Worm (Caenorhabditis elegans) whole organism, dauer: ENCODE data around the gene pas-7.

Experiments
- unc-62 ChIP-seq: sonication (generic microtip); optimal IDR thresholded peaks from 2 replicates; lab custom pipeline; 2017; ENCODE audit warnings: missing biosample characterization, missing genetic modification reagents, missing genetic modification characterization

Gene pas-7

DNA sequence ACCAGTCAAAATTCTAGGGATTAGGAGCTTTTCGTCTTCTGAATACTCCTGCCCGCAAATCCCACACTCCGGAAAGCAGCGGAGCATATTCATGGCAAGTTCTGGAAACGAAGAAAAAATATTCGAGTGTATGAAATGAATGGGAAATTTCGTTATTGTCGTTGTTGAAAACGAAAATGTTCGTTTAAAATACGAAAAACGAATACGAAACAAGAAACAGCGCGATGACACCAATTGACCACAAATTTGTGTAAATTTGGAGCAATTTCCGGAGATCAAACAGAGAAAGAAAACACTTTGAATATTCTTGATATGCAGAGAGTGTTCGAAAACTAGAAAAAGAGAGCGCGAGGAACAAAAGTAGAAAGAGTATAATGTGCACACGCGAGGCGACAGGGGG is 6.0 kb upstream of the pas-7 start, which contains the start of gene ZK945.4:
Gene ZK945.4, minus strand, starts transcription at position 101 of the 400 bp plus-strand sequence.
- TF ChIP-seq unc-62 (GFP tag; lab: Kevin White, UChicago) = no peak

DNA sequence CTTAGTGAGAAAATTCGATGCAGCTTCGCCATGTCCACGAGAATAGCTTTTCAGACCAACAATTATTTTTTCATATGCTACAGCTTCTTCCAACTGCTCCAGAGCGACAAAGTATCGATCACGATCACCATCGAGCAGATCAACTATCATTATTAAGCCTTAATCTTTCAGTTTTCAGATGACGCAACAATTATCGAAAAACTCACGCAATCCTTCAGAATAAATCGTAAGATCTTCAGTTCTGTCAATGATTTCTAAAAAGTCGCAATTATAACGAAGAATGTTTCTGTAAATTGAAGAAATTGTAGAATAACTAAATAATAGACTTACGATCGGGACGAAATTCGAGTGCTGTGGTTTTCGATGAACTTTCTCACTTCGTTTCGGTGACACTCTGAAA is 3.6 kb upstream of the pas-7 start:
- no peak for TF ChIP-seq unc-62 (GFP tag; lab: Kevin White, UChicago)

DNA sequence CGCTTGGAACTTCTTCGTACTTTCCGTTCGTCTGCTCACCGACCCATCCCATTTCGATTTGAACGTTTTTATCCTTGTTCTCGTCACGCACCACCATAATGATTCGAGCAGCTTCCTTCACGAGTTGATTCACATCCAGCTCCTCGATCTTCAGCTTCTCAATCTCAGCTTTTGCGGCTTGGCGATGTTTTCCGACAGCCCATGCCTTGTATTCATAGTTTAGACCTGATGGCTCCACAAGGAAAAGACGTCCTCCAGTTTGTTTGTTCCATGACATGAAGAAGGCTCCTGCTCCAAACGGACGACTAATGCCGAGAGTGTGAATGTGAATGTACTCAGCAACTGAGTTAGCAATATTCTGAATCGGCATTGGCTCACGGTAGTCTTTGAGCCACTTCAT is 582 bp downstream of the pas-7 start:
- TF ChIP-seq unc-62 (GFP tag; lab: Kevin White, UChicago) = no peak

DNA sequence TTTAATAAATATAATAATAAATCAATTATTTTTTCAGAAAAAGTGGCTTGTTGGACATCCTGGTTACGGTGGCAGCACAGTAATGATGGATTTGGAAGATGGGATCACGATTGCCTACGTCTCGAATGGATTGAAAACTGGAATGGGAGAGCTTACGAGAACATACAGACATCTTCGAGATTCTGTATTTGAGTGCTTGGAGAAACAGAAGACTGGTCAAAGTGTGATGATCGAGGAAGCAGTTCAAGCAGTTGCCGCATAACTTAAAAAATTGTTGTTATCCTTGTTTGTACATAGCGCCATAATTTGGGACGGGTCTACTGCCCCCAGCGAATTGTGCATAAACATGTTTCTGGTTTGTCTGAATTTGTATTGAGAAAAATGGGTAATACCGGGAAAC is 1.2 kb downstream of the pas-7 start:
- no peak for TF ChIP-seq unc-62 (GFP tag; lab: Kevin White, UChicago)

DNA sequence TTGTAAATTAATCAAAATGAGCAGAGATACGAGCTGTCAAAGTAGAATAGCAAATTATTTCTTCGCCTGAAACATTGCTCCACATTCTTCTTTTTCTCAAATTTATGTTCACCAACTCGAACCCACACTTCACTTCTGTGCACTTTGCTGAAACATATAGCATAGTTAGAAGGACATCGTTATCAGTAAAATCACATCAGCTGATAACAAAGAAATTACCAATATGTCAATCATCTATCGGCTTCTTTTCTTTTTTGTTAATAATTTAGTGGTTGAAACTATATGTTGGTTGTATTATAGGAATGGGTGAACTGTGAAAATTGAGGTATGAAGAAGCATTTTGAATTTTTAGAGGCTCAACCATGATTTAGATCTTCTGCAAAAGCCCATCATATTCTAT is 4.4 kb downstream of the pas-7 start:
- TF ChIP-seq unc-62 (GFP tag; lab: Kevin White, UChicago) = no peak

DNA sequence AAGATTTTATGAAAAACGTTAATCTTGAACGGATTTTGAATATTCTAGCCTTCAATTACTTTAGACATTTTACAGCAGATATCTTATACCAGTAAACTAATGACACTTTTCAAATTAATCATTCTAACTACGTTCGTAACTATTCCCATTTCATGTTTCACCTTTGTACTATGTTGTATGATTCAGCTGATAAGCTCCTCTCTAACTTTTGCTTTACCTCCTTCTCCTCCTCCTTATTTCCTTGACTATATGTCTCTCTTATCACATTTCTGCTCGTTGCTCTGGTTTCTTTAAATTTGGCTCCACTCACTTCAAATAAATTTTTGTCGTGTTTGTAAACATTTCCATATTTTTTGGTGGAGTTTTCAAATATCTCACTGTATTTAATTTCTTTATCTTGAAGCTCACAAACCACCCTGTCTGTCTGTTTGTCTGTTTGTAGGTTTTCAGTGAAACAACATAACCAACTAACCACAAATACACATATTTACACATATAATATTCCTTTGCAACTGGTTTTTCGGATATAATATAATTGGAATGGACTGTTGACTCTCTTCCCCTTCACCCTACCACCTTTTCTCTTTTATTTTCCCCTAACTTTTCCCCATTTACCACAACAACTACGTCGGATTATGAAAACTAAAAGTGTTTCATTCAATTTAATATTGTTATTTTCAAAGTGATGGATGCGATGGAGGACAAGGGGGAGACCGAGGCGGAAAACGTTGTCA is 5.3 kb downstream of the pas-7 start, which contains the start of gene lact-2:
Gene lact-2, plus strand, starts transcription at position 684 of the 734 bp plus-strand sequence.
- no peak for TF ChIP-seq unc-62 (GFP tag; lab: Kevin White, UChicago)

DNA sequence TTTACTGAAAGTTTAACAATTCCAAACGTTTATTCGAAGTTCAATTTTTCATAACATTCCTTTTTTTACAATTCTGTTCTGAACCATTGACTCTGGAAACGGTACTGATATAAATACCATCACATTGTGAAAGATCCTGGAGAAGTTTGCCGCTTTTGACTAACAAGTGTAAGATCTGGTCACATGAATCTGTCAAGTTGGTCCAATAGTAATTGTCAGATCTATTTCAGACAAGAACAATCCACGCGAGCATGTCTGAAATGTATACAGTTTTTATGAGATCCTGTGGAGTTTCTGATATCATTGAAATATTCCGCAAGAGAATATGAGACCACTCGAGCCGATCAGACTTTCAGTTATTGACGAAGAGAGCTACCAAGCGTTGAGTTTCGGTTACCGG is 6.5 kb downstream of the pas-7 start:
- no peak for TF ChIP-seq unc-62 (GFP tag; lab: Kevin White, UChicago)

DNA sequence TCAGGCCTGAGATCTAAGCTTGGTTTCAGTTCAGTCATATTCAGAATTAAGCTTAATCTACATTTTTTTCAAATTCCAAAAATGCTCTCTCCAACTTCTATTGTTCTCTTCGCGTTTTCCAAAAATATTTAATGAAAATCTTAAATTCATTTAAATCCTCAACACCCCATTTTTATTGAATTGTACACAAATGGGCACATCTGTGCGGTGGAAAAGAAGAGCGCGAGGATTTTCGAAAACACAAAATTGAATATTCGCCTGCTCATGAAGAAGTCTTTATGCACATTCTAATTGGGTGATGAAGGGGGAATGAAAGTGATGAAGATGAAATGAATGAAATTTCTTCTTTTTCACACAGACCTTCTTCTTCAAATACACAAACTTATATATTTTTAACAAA is 15.2 kb downstream of the pas-7 start:
- TF ChIP-seq unc-62 (GFP tag; lab: Kevin White, UChicago) = no peak

DNA sequence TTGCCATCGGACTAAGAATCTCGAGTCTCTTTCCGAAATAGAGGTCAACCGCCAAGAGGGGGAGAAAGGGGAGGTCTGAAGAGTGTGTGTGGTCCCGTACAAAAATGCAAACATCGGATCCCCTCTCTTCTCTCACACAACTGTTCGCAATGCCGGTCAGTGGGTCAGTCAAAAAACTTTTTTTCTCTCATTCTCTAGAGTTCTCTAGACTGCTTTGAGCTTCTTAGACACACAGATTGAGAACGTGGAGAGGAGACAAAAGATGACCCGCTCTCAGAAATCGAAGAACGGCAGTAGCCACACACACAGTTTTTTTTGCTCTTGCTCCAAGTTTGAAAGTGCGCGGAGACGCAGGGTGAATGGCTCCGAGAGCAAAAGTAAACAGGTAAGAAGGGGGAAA is 23.9 kb downstream of the pas-7 start:
- no peak for TF ChIP-seq unc-62 (GFP tag; lab: Kevin White, UChicago)

DNA sequence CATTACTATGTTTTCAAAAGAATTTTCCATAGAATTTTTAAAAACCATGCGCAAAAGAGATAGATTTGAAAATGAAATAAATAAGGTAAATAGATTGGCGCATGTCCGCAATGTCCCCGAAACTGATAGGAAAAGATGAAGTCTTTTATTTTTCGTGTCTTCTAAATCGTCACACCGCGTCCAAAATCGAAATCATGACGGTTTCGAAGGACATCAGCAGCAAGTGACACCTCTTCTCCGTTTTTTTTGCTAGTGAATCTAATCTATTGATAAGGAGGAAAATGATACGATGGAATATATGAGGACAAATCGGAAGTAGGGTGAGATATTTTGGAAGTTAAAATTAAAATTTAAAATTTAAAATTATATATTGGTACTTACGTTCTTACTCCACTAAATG is 25.7 kb downstream of the pas-7 start:
- TF ChIP-seq unc-62 (GFP tag; lab: Kevin White, UChicago) = no peak

DNA sequence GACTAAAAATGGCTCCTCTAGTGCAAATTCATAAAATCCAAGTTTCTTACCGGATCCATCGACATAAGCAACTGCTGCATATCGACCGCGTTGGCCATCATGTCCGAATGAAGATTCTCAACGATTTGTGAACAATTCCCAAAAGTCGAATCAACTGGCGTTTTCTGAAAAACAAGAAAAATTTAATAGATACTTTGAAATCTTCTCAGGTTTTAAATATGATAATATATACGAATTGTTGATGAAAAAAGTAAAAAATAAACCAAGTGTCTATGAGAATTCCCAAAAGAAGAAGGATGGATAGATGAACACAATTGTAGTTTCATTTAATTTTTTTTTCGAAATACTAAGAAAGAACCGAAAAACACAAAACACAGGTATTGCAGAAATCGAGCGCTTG is 31.8 kb downstream of the pas-7 start, which contains the start of gene die-1:
Gene die-1, minus strand, starts transcription at position 101 of the 400 bp plus-strand sequence.
- TF ChIP-seq unc-62 (GFP tag; lab: Kevin White, UChicago) = no peak

DNA sequence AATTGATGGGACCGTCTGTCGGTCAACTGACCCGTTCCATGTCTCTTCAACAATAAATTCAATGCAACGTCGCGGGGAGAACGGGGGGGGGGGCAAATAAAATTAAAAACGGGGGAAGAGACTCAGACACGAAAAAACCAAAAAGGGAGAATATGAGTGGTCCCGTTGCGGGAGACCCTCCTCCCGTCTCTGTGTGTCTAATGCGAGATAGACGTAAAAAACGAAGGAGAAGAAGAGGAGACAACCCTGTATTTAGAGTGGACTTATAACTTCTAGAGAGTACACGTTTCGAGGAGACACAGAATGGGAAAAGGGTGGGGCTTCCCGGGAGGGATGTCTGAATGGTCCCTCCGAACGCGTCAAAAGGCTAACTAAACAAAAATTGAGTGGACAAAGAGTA is 34.2 kb downstream of the pas-7 start:
- no peak for TF ChIP-seq unc-62 (GFP tag; lab: Kevin White, UChicago)

DNA sequence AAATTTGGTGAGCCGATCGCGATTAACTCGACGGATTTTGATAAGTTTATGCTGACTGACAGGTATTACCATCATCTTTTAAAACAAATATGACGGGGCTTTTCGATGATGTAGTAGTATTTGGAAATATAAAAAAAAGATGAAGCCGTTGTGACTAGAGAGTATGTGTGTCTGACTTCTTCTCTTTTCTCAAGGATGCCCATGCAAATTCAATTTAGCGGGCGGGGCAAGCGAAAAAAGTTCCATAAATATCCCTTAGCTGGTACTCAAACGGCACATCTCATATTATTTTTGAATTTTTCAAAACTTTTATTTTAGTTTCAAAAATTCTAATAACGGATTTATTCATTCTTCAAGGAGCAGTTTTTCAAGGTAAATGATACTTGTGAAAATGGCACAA is 39.1 kb downstream of the pas-7 start, which contains the start of gene stg-1:
Gene stg-1, minus strand, starts transcription at position 153 of the 400 bp plus-strand sequence.
- no peak for TF ChIP-seq unc-62 (GFP tag; lab: Kevin White, UChicago)

DNA sequence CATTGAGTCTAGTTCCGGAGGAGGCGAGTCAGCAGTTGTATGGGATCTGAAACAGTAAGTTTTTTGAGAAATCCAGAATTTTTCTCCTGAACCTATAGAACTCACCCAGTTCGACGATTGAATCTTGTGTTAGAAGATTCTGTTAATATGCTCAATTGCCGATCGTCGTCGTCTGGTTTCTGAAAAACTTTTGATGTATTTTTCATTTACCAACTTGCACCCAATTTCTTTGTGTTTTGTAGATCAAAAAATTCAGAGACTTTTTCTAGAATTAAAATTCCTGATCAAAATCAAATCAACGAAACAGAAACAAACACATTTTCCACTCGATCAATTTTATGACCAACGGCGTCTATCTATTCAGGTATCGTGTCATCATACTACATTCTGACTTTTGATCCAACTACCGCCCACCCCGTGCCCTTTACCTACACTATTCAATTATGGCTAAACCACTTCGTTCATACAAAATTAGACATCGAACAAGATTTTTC is 43.1 kb downstream of the pas-7 start, which contains the start of gene C18D1.2:
Gene C18D1.2, plus strand, starts transcription at position 444 of the 494 bp plus-strand sequence.
- TF ChIP-seq unc-62 (GFP tag; lab: Kevin White, UChicago) = no peak

DNA sequence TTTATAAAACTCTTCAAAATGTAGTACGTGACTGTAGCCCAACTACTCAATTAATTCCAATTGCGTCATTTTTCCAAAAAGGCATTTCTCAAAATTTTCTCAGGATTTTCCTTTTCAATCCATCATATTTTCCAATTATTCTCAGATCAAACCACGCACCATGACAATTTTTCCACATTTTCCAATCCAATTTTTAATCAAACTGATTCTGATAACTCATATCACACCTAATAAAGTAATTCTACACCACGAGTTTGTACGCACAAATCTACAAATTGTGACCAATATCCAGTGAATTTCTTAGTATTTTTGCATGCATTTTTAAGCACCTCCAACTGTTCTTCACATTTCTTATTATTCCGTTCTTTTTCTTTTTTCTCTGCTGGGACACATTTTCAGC is 48.2 kb downstream of the pas-7 start:
- TF ChIP-seq unc-62 (GFP tag; lab: Kevin White, UChicago) = no peak
